Fruit fly (Drosophila melanogaster) whole organism, embryonic: ENCODE data around the gene CG10214.

Experiments used
- Antp ChIP-seq: fragments of 200-800 bp; sonication (Bioruptor generic); optimal IDR thresholded peaks from 3 replicates; lab custom pipeline; 2016; ENCODE audit warnings: missing biosample characterization, missing genetic modification characterization
- Atf6 ChIP-seq: fragments of 200-800 bp; sonication (Bioruptor generic); IDR thresholded peaks from 2 replicates; pipeline ENCODE4 v1.3.6; 2022; ENCODE audit warnings: missing biosample characterization, missing genetic modification characterization
- CG10654 ChIP-seq: fragments of 200-800 bp; sonication (Bioruptor generic); optimal IDR thresholded peaks from 2 replicates; lab custom pipeline; 2016; ENCODE audit warnings: missing biosample characterization, missing genetic modification characterization
- CG10979 ChIP-seq: fragments of 200-800 bp; sonication (Bioruptor generic); optimal IDR thresholded peaks from 2 replicates; lab custom pipeline; 2018; ENCODE audit warnings: missing biosample characterization, mild to moderate bottlenecking, missing genetic modification characterization, moderate library complexity
- CG12391 ChIP-seq: fragments of 200-800 bp; sonication (Bioruptor generic); optimal IDR thresholded peaks from 3 replicates; lab custom pipeline; 2018; ENCODE audit warnings: missing biosample characterization, mild to moderate bottlenecking, missing genetic modification characterization, moderate library complexity
- CG12744 ChIP-seq: fragments of 200-800 bp; sonication (Bioruptor generic); optimal IDR thresholded peaks from 2 replicates; lab custom pipeline; 2016; ENCODE audit warnings: missing biosample characterization, missing genetic modification characterization
- CG14014 ChIP-seq: fragments of 200-800 bp; sonication (Bioruptor generic); IDR thresholded peaks from 2 replicates; pipeline ENCODE4 v1.3.6; 2022; ENCODE audit warnings: missing biosample characterization, missing genetic modification characterization
- CG16779 ChIP-seq: fragments of 200-800 bp; sonication (Bioruptor generic); IDR thresholded peaks from 2 replicates; pipeline ENCODE4 v1.3.6; 2022; ENCODE audit warnings: missing biosample characterization, missing genetic modification characterization
- CG17328 ChIP-seq: fragments of 200-800 bp; sonication (Bioruptor generic); IDR thresholded peaks from 2 replicates; pipeline ENCODE4 v1.3.6; 2022; ENCODE audit warnings: missing biosample characterization, missing genetic modification characterization
- CG17361 ChIP-seq: fragments of 200-800 bp; sonication (Bioruptor generic); IDR thresholded peaks from 3 replicates; pipeline ENCODE4 v1.3.6; 2022; ENCODE audit warnings: missing biosample characterization, missing genetic modification characterization
- CG2875 ChIP-seq: fragments of 200-800 bp; sonication (Bioruptor generic); optimal IDR thresholded peaks from 2 replicates; lab custom pipeline; 2017; ENCODE audit warnings: missing biosample characterization, mild to moderate bottlenecking, missing genetic modification characterization, missing genetic modification reagents
- CG31388 ChIP-seq: fragments of 200-800 bp; sonication (Bioruptor generic); optimal IDR thresholded peaks from 2 replicates; lab custom pipeline; 2016; ENCODE audit warnings: missing biosample characterization, missing genetic modification characterization
- CG31441 ChIP-seq: fragments of 200-800 bp; sonication (Bioruptor generic); IDR thresholded peaks from 2 replicates; pipeline ENCODE4 v1.3.6; 2022; ENCODE audit warnings: missing biosample characterization, missing genetic modification characterization
- CG3407 ChIP-seq: fragments of 200-800 bp; sonication (Bioruptor generic); optimal IDR thresholded peaks from 2 replicates; lab custom pipeline; 2018; ENCODE audit warnings: missing biosample characterization, mild to moderate bottlenecking, missing genetic modification characterization
- CG3995 ChIP-seq: fragments of 200-800 bp; sonication (Bioruptor generic); optimal IDR thresholded peaks from 3 replicates; lab custom pipeline; 2016; ENCODE audit warnings: missing biosample characterization, missing genetic modification characterization
- CG4328 ChIP-seq: fragments of 200-800 bp; sonication (Bioruptor generic); optimal IDR thresholded peaks from 3 replicates; lab custom pipeline; 2017; ENCODE audit warnings: missing biosample characterization, missing genetic modification reagents, missing genetic modification characterization
- CG4854 ChIP-seq: fragments of 200-800 bp; sonication (Bioruptor generic); optimal IDR thresholded peaks from 2 replicates; lab custom pipeline; 2016; ENCODE audit warnings: missing biosample characterization, missing genetic modification characterization, inconsistent platforms
- CG6854 ChIP-seq: fragments of 200-800 bp; sonication (Bioruptor generic); optimal IDR thresholded peaks from 3 replicates; lab custom pipeline; 2017; ENCODE audit warnings: missing biosample characterization, mild to moderate bottlenecking, missing genetic modification characterization
- CG9437 ChIP-seq: fragments of 200-800 bp; sonication (Bioruptor generic); optimal IDR thresholded peaks from 2 replicates; lab custom pipeline; 2018; ENCODE audit warnings: missing biosample characterization, mild to moderate bottlenecking, missing genetic modification characterization
- CoRest ChIP-seq: fragments of 200-800 bp; sonication (Bioruptor generic); optimal IDR thresholded peaks from 3 replicates; lab custom pipeline; 2018; ENCODE audit warnings: missing biosample characterization, mild to moderate bottlenecking, missing genetic modification characterization, moderate library complexity
- D ChIP-seq, 2 experiments: fragments of 200-800 bp in 1 of 2; fragments of >200 bp in 1 of 2; sonication (Bioruptor generic) in 1 of 2; optimal IDR thresholded peaks; 2 replicates in 1 of 2; 3 replicates in 1 of 2; lab custom pipeline; 2017; ENCODE audit warnings: mild to moderate bottlenecking in 1 of 2, missing biosample characterization in 1 of 2, missing genetic modification characterization in 1 of 2, missing genetic modification reagents in 1 of 2
- Dad ChIP-seq: fragments of 200-800 bp; sonication (Bioruptor generic); optimal IDR thresholded peaks from 3 replicates; lab custom pipeline; 2016; ENCODE audit warnings: missing biosample characterization, missing genetic modification characterization
- Dip2 ChIP-seq: fragments of 200-800 bp; sonication (Bioruptor generic); IDR thresholded peaks from 2 replicates; pipeline ENCODE4 v1.3.6; 2022; ENCODE audit warnings: missing biosample characterization, missing genetic modification characterization
- E2f2 ChIP-seq: fragments of 200-800 bp; sonication (Bioruptor generic); IDR thresholded peaks from 2 replicates; pipeline ENCODE4 v1.3.6; 2022; ENCODE audit warnings: missing biosample characterization, missing genetic modification characterization
- Meics ChIP-seq: fragments of 200-800 bp; sonication (Bioruptor generic); optimal IDR thresholded peaks from 2 replicates; lab custom pipeline; 2017; ENCODE audit warnings: missing biosample characterization, mild to moderate bottlenecking, missing genetic modification characterization
- Mrtf ChIP-seq: fragments of 200-800 bp; sonication (Bioruptor generic); IDR thresholded peaks from 3 replicates; pipeline ENCODE4 v1.3.6; 2022; ENCODE audit warnings: missing biosample characterization, missing genetic modification characterization
- Nf-YC ChIP-seq: fragments of 200-800 bp; optimal IDR thresholded peaks from 3 replicates; lab custom pipeline; 2019; ENCODE audit warnings: missing biosample characterization, mild to moderate bottlenecking, missing genetic modification characterization, moderate library complexity
- Opbp ChIP-seq: fragments of 200-800 bp; sonication (Bioruptor generic); IDR thresholded peaks from 3 replicates; pipeline ENCODE4 v1.3.6; 2022; ENCODE audit warnings: missing biosample characterization, missing genetic modification characterization; ENCODE audit not compliant: partially characterized antibody
- Sox100B ChIP-seq: fragments of 200-800 bp; sonication (Bioruptor generic); optimal IDR thresholded peaks from 3 replicates; lab custom pipeline; 2018; ENCODE audit warnings: missing biosample characterization, mild to moderate bottlenecking, missing genetic modification characterization
- Ssrp ChIP-seq: fragments of 200-800 bp; sonication (Bioruptor generic); optimal IDR thresholded peaks from 2 replicates; lab custom pipeline; 2018; ENCODE audit warnings: missing biosample characterization, mild to moderate bottlenecking, missing genetic modification characterization, moderate library complexity
- bab2 ChIP-seq: fragments of 200-800 bp; sonication (Bioruptor generic); optimal IDR thresholded peaks from 2 replicates; lab custom pipeline; 2016; ENCODE audit warnings: missing biosample characterization, missing genetic modification characterization
- btn ChIP-seq: fragments of 200-800 bp; sonication (Bioruptor generic); optimal IDR thresholded peaks from 2 replicates; lab custom pipeline; 2016; ENCODE audit warnings: missing biosample characterization, missing genetic modification characterization
- dan ChIP-seq: fragments of 200-800 bp; sonication (Bioruptor generic); IDR thresholded peaks from 2 replicates; pipeline ENCODE4 v1.3.6; 2022; ENCODE audit warnings: missing biosample characterization, missing genetic modification characterization
- dmrt99B ChIP-seq: fragments of 200-800 bp; sonication (Bioruptor generic); optimal IDR thresholded peaks from 2 replicates; lab custom pipeline; 2018; ENCODE audit warnings: missing biosample characterization, mild to moderate bottlenecking, missing genetic modification characterization, moderate library complexity
- grn ChIP-seq: fragments of 200-800 bp; sonication (Bioruptor generic); optimal IDR thresholded peaks from 3 replicates; lab custom pipeline; 2017; ENCODE audit warnings: missing biosample characterization, missing genetic modification characterization
- kni ChIP-seq: fragments of 200-800 bp; sonication (Bioruptor generic); optimal IDR thresholded peaks from 3 replicates; lab custom pipeline; 2017; ENCODE audit warnings: mild to moderate bottlenecking, missing biosample characterization, missing genetic modification reagents, missing genetic modification characterization
- lov ChIP-seq, 2 experiments: fragments of 200-800 bp in 1 of 2; fragments of >200 bp in 1 of 2; sonication (Bioruptor generic) in 1 of 2; IDR thresholded peaks in 1 of 2; optimal IDR thresholded peaks in 1 of 2; 2 replicates in 1 of 2; 3 replicates in 1 of 2; pipeline versions ENCODE4 v1.3.6 to Lab custom; 2017 to 2022; ENCODE audit warnings: missing biosample characterization in 1 of 2, missing genetic modification characterization in 1 of 2
- p53 ChIP-seq: fragments of 200-800 bp; sonication (Bioruptor generic); optimal IDR thresholded peaks from 2 replicates; lab custom pipeline; 2016; ENCODE audit warnings: missing biosample characterization, missing genetic modification characterization
- pho ChIP-seq: fragments of 200-800 bp; sonication (Bioruptor generic); optimal IDR thresholded peaks from 2 replicates; lab custom pipeline; 2016; ENCODE audit warnings: missing biosample characterization, missing genetic modification characterization
- pnt ChIP-seq: fragments of 200-800 bp; sonication (Bioruptor generic); optimal IDR thresholded peaks from 3 replicates; lab custom pipeline; 2016; ENCODE audit warnings: missing biosample characterization, missing genetic modification characterization
- pros ChIP-seq: fragments of 200-800 bp; sonication (Bioruptor generic); optimal IDR thresholded peaks from 3 replicates; lab custom pipeline; 2019; ENCODE audit warnings: missing biosample characterization, mild to moderate bottlenecking, missing genetic modification characterization, moderate library complexity
- ranshi ChIP-seq: fragments of 200-800 bp; sonication (Bioruptor generic); IDR thresholded peaks from 2 replicates; pipeline ENCODE4 v1.3.6; 2022; ENCODE audit warnings: missing biosample characterization, missing genetic modification characterization
- sens-2 ChIP-seq: fragments of 200-800 bp; sonication (Bioruptor generic); IDR thresholded peaks from 2 replicates; pipeline ENCODE4 v1.3.6; 2022; ENCODE audit warnings: missing biosample characterization, missing genetic modification characterization
- slou ChIP-seq: fragments of 200-800 bp; sonication (Bioruptor generic); optimal IDR thresholded peaks from 3 replicates; lab custom pipeline; 2016; ENCODE audit warnings: missing biosample characterization, missing genetic modification characterization
- tin ChIP-seq: fragments of 200-800 bp; sonication (Bioruptor generic); optimal IDR thresholded peaks from 3 replicates; lab custom pipeline; 2016; ENCODE audit warnings: missing biosample characterization, missing genetic modification characterization
- trem ChIP-seq: fragments of 200-800 bp; optimal IDR thresholded peaks from 3 replicates; lab custom pipeline; 2019; ENCODE audit warnings: missing biosample characterization, mild to moderate bottlenecking, missing genetic modification characterization, moderate library complexity
- ttk ChIP-seq: fragments of 200-800 bp; sonication (Bioruptor generic); IDR thresholded peaks from 2 replicates; pipeline ENCODE4 v2.1.2; 2022; ENCODE audit warnings: missing biosample characterization, missing genetic modification characterization
- tx ChIP-seq: fragments of 200-800 bp; sonication (Bioruptor generic); optimal IDR thresholded peaks from 2 replicates; lab custom pipeline; 2016; ENCODE audit warnings: missing biosample characterization, missing genetic modification characterization
- yki ChIP-seq: fragments of >200 bp; optimal IDR thresholded peaks from 3 replicates; lab custom pipeline; 2018
- z ChIP-seq: fragments of 200-800 bp; sonication (Bioruptor generic); IDR thresholded peaks from 3 replicates; pipeline ENCODE4 v1.3.6; 2022; ENCODE audit warnings: missing biosample characterization, missing genetic modification characterization
- zfh2 ChIP-seq: fragments of 200-800 bp; sonication (Bioruptor generic); optimal IDR thresholded peaks from 2 replicates; lab custom pipeline; 2016; ENCODE audit warnings: missing biosample characterization, missing genetic modification characterization

The CG10214 gene

DNA sequence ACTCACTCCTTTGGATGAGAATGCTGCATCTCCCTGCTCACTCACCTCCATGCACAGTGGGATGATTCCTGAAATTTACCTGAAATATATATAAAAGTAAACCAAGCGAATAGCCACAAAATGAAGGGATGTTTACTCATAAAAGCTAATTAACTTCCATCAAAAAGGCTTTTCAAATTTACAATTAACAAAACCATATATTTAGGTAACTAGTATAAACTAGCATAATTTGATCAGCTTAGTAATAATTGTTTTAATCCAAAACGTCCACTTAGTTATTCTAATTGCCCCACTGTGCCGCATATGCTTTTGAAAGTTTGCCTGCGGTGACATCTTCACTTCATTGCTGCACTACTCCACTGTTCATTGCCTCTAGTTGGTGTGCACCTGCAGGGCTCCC lies 16.7 kb upstream of the CG10214 start (continued):
- TF ChIP-seq CG12744 (GFP tag; lab: Kevin White, UChicago) (peak; percentile 31), CG31388 (no peak), pros (GFP tag; lab: Kevin White, UChicago) (no peak), CG10654 (GFP tag; lab: Kevin White, UChicago) (peak; percentile 56), CG3407 (GFP tag; lab: Kevin White, UChicago) (peak; percentile 61), CG10979 (peak; percentile 92), CG31441 (peak; percentile 85), yki (lab: Kevin White, UChicago) (no peak), z (GFP tag; lab: Robert Waterston, UW) (no peak), Ssrp (tag; lab: Kevin White, UChicago) (peak; percentile 89), Mrtf (GFP tag; lab: Robert Waterston, UW) (no peak), Nf-YC (no peak), CG9437 (GFP tag; lab: Kevin White, UChicago) (peak; percentile 79), bab2 (GFP tag; lab: Kevin White, UChicago) (peak; percentile 48), CG12391 (tag; lab: Kevin White, UChicago) (peak; percentile 81), Opbp (GFP tag; lab: Robert Waterston, UW) (no peak), tx (GFP tag; lab: Kevin White, UChicago) (peak; percentile 51), Sox100B (peak; percentile 79), slou (no peak), CoRest (tag; lab: Kevin White, UChicago) (peak; percentile 82), Meics (GFP tag; lab: Kevin White, UChicago) (peak; percentile 16), CG6854 (no peak), p53 (GFP tag; lab: Kevin White, UChicago) (no peak), CG2875 (GFP tag; lab: Kevin White, UChicago) (peak; percentile 84), Dip2 (GFP tag; lab: Robert Waterston, UW) (no peak), Antp (peak; percentile 37), pnt (GFP tag; lab: Kevin White, UChicago) (peak; percentile 61), E2f2 (GFP tag; lab: Robert Waterston, UW) (peak; percentile 16; the same call in 1 of the 2 replicates), CG4328 (GFP tag; lab: Kevin White, UChicago) (peak; percentile 35), dan (GFP tag; lab: Robert Waterston, UW) (no peak), Atf6 (peak; percentile 60; the same call in 1 of the 2 replicates), sens-2 (GFP tag; lab: Robert Waterston, UW) (0 out of 2 replicates have a peak, but pooled peaks have one; percentile 23), pho (GFP tag; lab: Kevin White, UChicago) (no peak), CG17328 (GFP tag; lab: Robert Waterston, UW) (peak; percentile 67), zfh2 (GFP tag; lab: Kevin White, UChicago) (no peak), grn (GFP tag; lab: Kevin White, UChicago) (no peak), tin (peak; percentile 62), btn (peak; percentile 29), Dad (GFP tag; lab: Kevin White, UChicago) (peak; percentile 8), CG14014 (peak; percentile 36; the same call in 1 of the 2 replicates), kni (GFP tag; lab: Kevin White, UChicago) (no peak), D (optimal IDR thresholded peaks at IDR 0.05; lab: Kevin White, UChicago) (no peak), D (GFP tag; optimal IDR thresholded peaks at IDR 0.05; lab: Kevin White, UChicago) (peak; percentile 88), CG3995 (no peak), dmrt99B (tag; lab: Kevin White, UChicago) (peak; percentile 79), trem (tag; lab: Kevin White, UChicago) (peak; percentile 82), ranshi (peak; percentile 60; the same call in 1 of the 2 replicates), lov (optimal IDR thresholded peaks at IDR 0.05; lab: Kevin White, UChicago) (no peak), lov (GFP tag; IDR thresholded peaks at IDR 0.05; lab: Robert Waterston, UW) (no peak), ttk (peak; percentile 60), CG4854 (GFP tag; lab: Kevin White, UChicago) (peak; percentile 33), CG16779 (GFP tag; lab: Robert Waterston, UW) (no peak), CG17361 (GFP tag; lab: Robert Waterston, UW) (peak; percentile 92)
